Worm (Caenorhabditis elegans) whole organism, early embryonic: Measurements from ENCODE around the gene clec-207.

Source experiments
- ama-1 ChIP-seq: fragments of 150-350 bp; optimal IDR thresholded peaks from 2 replicates; lab custom pipeline; 2014
- ceh-36 ChIP-seq: sonication (generic microtip); optimal IDR thresholded peaks from 2 replicates; lab custom pipeline; 2016; ENCODE audit warnings: missing genetic modification characterization, inconsistent platforms, missing compliant biosample characterization
- pes-1 ChIP-seq: fragments of 200-800 bp; sonication (Bioruptor generic); IDR thresholded peaks from 2 replicates; pipeline ENCODE4 v1.3.6; 2022; ENCODE audit warnings: missing genetic modification reagents, missing genetic modification characterization, missing compliant biosample characterization
- tra-4 ChIP-seq: sonication (generic microtip); optimal IDR thresholded peaks from 2 replicates; lab custom pipeline; 2017; ENCODE audit warnings: missing genetic modification characterization, missing compliant biosample characterization

DNA sequence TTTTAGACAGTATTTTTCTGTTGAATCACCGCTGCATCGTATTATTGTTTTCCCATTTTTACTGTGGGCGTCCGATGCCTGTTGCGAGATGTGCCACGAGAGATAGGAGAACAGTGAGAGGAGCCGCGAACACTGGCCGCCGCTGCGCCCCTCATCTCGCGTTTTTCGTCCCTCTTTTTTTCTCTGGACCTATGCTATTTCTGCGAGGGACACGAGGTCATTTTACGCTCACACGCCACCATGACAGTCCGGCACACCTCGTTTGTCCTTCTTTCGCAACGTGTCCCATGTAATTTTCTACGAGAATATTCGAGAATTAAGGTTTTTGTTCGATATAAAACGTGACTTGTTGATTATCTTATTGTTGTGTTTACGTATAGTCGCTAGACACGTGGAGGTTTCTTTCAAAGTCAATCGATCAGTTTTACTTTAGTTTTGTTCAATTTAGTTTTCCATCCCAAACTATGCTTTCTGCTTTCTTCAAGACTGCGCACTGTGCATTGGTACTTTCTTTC lies 27.8 kb upstream of the clec-207 start, which contains the start of gene lbp-9:
- TF ChIP-seq tra-4 (tag; lab: Kevin White, UChicago) (no peak), ceh-36 (tag; lab: Kevin White, UChicago) (no peak), ama-1 (lab: Kevin White, UChicago) (no peak), pes-1 (GFP tag; lab: Robert Waterston, UW) (no peak)
